Worm (Caenorhabditis elegans): ENCODE data around the gene C48B4.8.

The C48B4.8 gene

DNA sequence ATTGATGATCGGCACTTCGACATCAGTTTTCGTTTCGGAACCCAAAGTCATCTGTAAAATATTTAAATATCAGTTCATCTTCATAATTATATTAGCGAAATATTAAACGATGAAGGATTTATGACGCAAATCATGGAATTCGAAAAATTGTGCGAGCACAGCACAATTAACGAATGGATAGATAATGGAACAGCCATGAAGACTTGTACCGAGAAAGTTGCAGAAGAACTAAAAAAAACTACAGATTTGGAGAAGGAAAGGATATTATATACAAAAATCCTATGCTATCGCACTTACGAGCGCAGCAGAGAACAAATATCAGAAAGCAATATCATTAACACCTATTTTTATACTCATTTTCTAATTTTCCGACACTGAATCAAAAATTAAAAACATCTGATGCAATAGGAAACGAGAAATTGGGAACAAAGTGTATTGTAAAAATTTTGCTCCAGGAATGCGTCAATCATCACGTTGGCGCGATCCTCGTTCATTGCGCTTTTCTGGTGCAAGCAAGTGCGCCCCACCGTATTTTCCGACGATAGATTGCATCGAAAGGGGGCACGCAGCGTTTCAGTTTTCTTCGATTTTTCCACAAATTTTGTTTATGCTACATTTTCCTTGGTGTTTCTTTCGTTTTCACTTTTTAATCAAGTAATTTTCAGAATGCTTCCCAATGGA, 39.5 kb downstream of the C48B4.8 start, which contains the start of the genes clu-1 and prp-40 (continued):
- TF ChIP-seq pag-3 (tag; optimal IDR thresholded peaks at IDR 0.05; ENCODE audit: borderline replicate concordance, insufficient read depth), result no peak
- peak; percentile 86 for TF ChIP-seq fkh-8 (tag; optimal IDR thresholded peaks at IDR 0.05)
- no peak for TF ChIP-seq ceh-63 (GFP tag; optimal IDR thresholded peaks at IDR 0.05)
- TF ChIP-seq nhr-90 (tag; optimal IDR thresholded peaks at IDR 0.05; ENCODE audit: poor library complexity), result peak; percentile 86
- TF ChIP-seq ets-5 (GFP tag; IDR thresholded peaks at IDR 0.05), result no peak
- TF ChIP-seq ceh-82 (tag; optimal IDR thresholded peaks at IDR 0.05), result peak; percentile 90 to 92 (median 92)
- TF ChIP-seq aly-2 (tag; optimal IDR thresholded peaks at IDR 0.05), result peak; percentile 83
- peak; percentile 93 for TF ChIP-seq nhr-47 (tag; optimal IDR thresholded peaks at IDR 0.05)
- TF ChIP-seq hlh-4 (tag; optimal IDR thresholded peaks at IDR 0.05), result no peak
- TF ChIP-seq skn-1 (tag; optimal IDR thresholded peaks at IDR 0.05), result peak; percentile 78
- TF ChIP-seq elt-2 (tag; optimal IDR thresholded peaks at IDR 0.05), result peak; percentile 56
- peak; percentile 70 for TF ChIP-seq C04F5.9 (tag; optimal IDR thresholded peaks at IDR 0.05)
- no peak for TF ChIP-seq unc-30 (tag; optimal IDR thresholded peaks at IDR 0.05)
- TF ChIP-seq efl-1 (optimal IDR thresholded peaks at IDR 0.05), result peak; percentile 88 to 89
- TF ChIP-seq efl-1 (GFP tag; optimal IDR thresholded peaks at IDR 0.05 in 1 of 2), result peak; percentile 82 to 98
- peak; percentile 65 for TF ChIP-seq lir-3 (tag; optimal IDR thresholded peaks at IDR 0.05; ENCODE audit: poor library complexity)
- TF ChIP-seq lin-39 (tag; optimal IDR thresholded peaks at IDR 0.05), result peak; percentile 65
- no peak for TF ChIP-seq nhr-12 (tag; optimal IDR thresholded peaks at IDR 0.05)
- TF ChIP-seq mep-1 (tag; optimal IDR thresholded peaks at IDR 0.05), result peak; percentile 89
- no peak for TF ChIP-seq efl-3 (GFP tag; optimal IDR thresholded peaks at IDR 0.05)
- peak; percentile 86 for TF ChIP-seq fos-1 (tag; optimal IDR thresholded peaks at IDR 0.05)
- no peak for TF ChIP-seq blmp-1 (tag; optimal IDR thresholded peaks at IDR 0.05)
- TF ChIP-seq mdl-1 (tag; optimal IDR thresholded peaks at IDR 0.05), result peak in 1 of 2 experiments; percentile 83
- peak; percentile 95 for TF ChIP-seq snu-23 (GFP tag; optimal IDR thresholded peaks at IDR 0.05)
- peak; percentile 57 for TF ChIP-seq fkh-10 (GFP tag; optimal IDR thresholded peaks at IDR 0.05)
- peak; percentile 94 for TF ChIP-seq nhr-85 (tag)
- TF ChIP-seq pqm-1 (tag; optimal IDR thresholded peaks at IDR 0.05), result no peak
- TF ChIP-seq pax-3 (tag; optimal IDR thresholded peaks at IDR 0.05), result peak; percentile 58
- TF ChIP-seq C16A3.4 (tag; optimal IDR thresholded peaks at IDR 0.05), result peak; percentile 94
- no peak for TF ChIP-seq nhr-28 (tag; optimal IDR thresholded peaks at IDR 0.05)

DNA sequence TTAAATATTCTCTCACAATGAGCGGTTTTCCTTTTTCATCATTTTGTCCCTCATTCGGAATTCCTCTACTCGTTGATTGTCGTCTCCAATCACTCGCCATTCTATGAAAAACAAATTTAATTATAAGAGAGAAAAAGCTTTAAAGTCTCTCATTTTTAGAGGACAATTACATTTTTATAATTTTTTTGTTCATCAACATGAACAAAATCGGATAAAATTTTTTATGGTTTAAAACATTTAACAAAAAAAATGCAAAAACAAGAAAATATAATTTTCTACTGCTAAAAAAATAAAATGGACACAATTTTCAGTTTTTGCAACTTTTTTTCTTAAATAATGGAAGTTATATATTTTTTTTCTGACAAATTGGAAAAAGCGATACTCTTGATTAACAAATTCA, 44.9 kb downstream of the C48B4.8 start, which contains the start of gene F55H2.7:
F55H2.7 (minus strand) TSS at position 101 of the 400 bp plus-strand sequence.
- TF ChIP-seq lin-15B (tag; optimal IDR thresholded peaks at IDR 0.05) (no peak), fkh-10 (GFP tag; optimal IDR thresholded peaks at IDR 0.05) (no peak), aly-2 (tag; optimal IDR thresholded peaks at IDR 0.05) (no peak), egl-27 (tag; optimal IDR thresholded peaks at IDR 0.05) (no peak), mab-9 (GFP tag; IDR thresholded peaks at IDR 0.05) (no peak), ceh-88 (GFP tag; IDR thresholded peaks at IDR 0.05) (no peak), aha-1 (tag; optimal IDR thresholded peaks at IDR 0.05) (no peak), fos-1 (tag; optimal IDR thresholded peaks at IDR 0.05) (no peak), vab-15 (tag; optimal IDR thresholded peaks at IDR 0.05) (no peak), egl-13 (tag; optimal IDR thresholded peaks at IDR 0.05) (no peak), pqm-1 (tag; optimal IDR thresholded peaks at IDR 0.05) (no peak), unc-30 (tag; optimal IDR thresholded peaks at IDR 0.05) (no peak), nhr-77 (tag; optimal IDR thresholded peaks at IDR 0.05) (no peak), elt-3 (tag; optimal IDR thresholded peaks at IDR 0.05) (no peak), nhr-76 (tag; optimal IDR thresholded peaks at IDR 0.05) (no peak)
